Fruit fly (Drosophila melanogaster) whole organism, pupa: ENCODE measurements around the gene BckdhA.
A peak's percentile ranks its signal among the peaks of the same experiment; 100 is the strongest.

Experiments used
- CG10348 ChIP-seq: fragments of 200-800 bp; sonication (Bioruptor generic); IDR thresholded peaks from 2 replicates; pipeline ENCODE4 v1.3.6; 2022; ENCODE audit warnings: missing biosample characterization, missing genetic modification characterization
- CG12605 ChIP-seq: fragments of 200-800 bp; sonication (Bioruptor generic); IDR thresholded peaks from 2 replicates; pipeline ENCODE4 v1.3.6; 2022; ENCODE audit warnings: missing biosample characterization, missing genetic modification characterization
- CG13204 ChIP-seq: fragments of 200-800 bp; sonication (Bioruptor generic); optimal IDR thresholded peaks from 2 replicates; lab custom pipeline; 2018; ENCODE audit warnings: missing biosample characterization, mild to moderate bottlenecking, missing genetic modification characterization, moderate library complexity
- CG14655 ChIP-seq: fragments of 200-800 bp; sonication (Bioruptor generic); optimal IDR thresholded peaks from 3 replicates; lab custom pipeline; 2017; ENCODE audit warnings: mild to moderate bottlenecking, missing biosample characterization, missing genetic modification reagents, missing genetic modification characterization
- CG15710 ChIP-seq: fragments of 200-800 bp; sonication (Bioruptor generic); optimal IDR thresholded peaks from 2 replicates; lab custom pipeline; 2018; ENCODE audit warnings: missing biosample characterization, mild to moderate bottlenecking, missing genetic modification characterization, moderate library complexity
- CG17806 ChIP-seq: fragments of 200-800 bp; sonication (Bioruptor generic); optimal IDR thresholded peaks from 2 replicates; lab custom pipeline; 2018; ENCODE audit warnings: missing biosample characterization, mild to moderate bottlenecking, missing genetic modification characterization, moderate library complexity
- CG32121 ChIP-seq: fragments of 200-800 bp; sonication (Bioruptor generic); IDR thresholded peaks from 2 replicates; pipeline ENCODE4 v1.3.6; 2022; ENCODE audit warnings: missing biosample characterization, missing genetic modification characterization
- CG34367 ChIP-seq: fragments of 200-800 bp; sonication (Bioruptor generic); optimal IDR thresholded peaks from 2 replicates; lab custom pipeline; 2018; ENCODE audit warnings: missing biosample characterization, mild to moderate bottlenecking, missing genetic modification characterization
- CG4496 ChIP-seq: fragments of 200-800 bp; sonication (Bioruptor generic); IDR thresholded peaks from 3 replicates; pipeline ENCODE4 v1.3.6; 2022; ENCODE audit warnings: missing biosample characterization, missing genetic modification characterization
- CG8159 ChIP-seq: fragments of 200-800 bp; sonication (Bioruptor generic); optimal IDR thresholded peaks from 3 replicates; lab custom pipeline; 2018; ENCODE audit warnings: missing biosample characterization, mild to moderate bottlenecking, missing genetic modification characterization, moderate library complexity
- CG8301 ChIP-seq: fragments of 200-800 bp; sonication (Bioruptor generic); optimal IDR thresholded peaks from 2 replicates; lab custom pipeline; 2018; ENCODE audit warnings: missing biosample characterization, mild to moderate bottlenecking, missing genetic modification characterization
- CG9948 ChIP-seq: fragments of 200-800 bp; sonication (Bioruptor generic); optimal IDR thresholded peaks from 2 replicates; lab custom pipeline; 2018; ENCODE audit warnings: missing biosample characterization, mild to moderate bottlenecking, missing genetic modification characterization, moderate library complexity
- D1 ChIP-seq: fragments of 200-800 bp; sonication (Bioruptor generic); optimal IDR thresholded peaks from 2 replicates; lab custom pipeline; 2018; ENCODE audit warnings: missing biosample characterization, mild to moderate bottlenecking, missing genetic modification characterization, moderate library complexity
- EcR ChIP-seq: fragments of 200-800 bp; sonication (Bioruptor generic); optimal IDR thresholded peaks from 3 replicates; lab custom pipeline; 2019; ENCODE audit warnings: missing biosample characterization, missing genetic modification characterization, mild to moderate bottlenecking, moderate library complexity, missing genetic modification reagents
- Ets98B ChIP-seq: fragments of 200-800 bp; sonication (Bioruptor generic); IDR thresholded peaks from 2 replicates; pipeline ENCODE4 v1.3.6; 2022; ENCODE audit warnings: missing biosample characterization, missing genetic modification characterization
- Pif1A ChIP-seq: fragments of 200-800 bp; sonication (Bioruptor generic); optimal IDR thresholded peaks from 3 replicates; lab custom pipeline; 2016; ENCODE audit warnings: missing biosample characterization, missing genetic modification characterization
- Pif1B ChIP-seq: fragments of 200-800 bp; sonication (Bioruptor generic); optimal IDR thresholded peaks from 3 replicates; lab custom pipeline; 2016; ENCODE audit warnings: missing biosample characterization, missing genetic modification characterization
- Snoo ChIP-seq: fragments of 200-800 bp; sonication (Bioruptor generic); optimal IDR thresholded peaks from 3 replicates; lab custom pipeline; 2017; ENCODE audit warnings: missing biosample characterization, mild to moderate bottlenecking, missing genetic modification characterization, inconsistent platforms
- fd96Ca ChIP-seq: fragments of 200-800 bp; sonication (Bioruptor generic); IDR thresholded peaks from 3 replicates; pipeline ENCODE4 v1.3.6; 2022; ENCODE audit warnings: missing biosample characterization, missing genetic modification characterization
- gl ChIP-seq: fragments of 200-800 bp; sonication (Bioruptor generic); optimal IDR thresholded peaks from 2 replicates; lab custom pipeline; 2018; ENCODE audit warnings: missing biosample characterization, mild to moderate bottlenecking, missing genetic modification characterization
- rn ChIP-seq: fragments of 200-800 bp; sonication (Bioruptor generic); IDR thresholded peaks from 2 replicates; pipeline ENCODE4 v1.3.6; 2022; ENCODE audit warnings: missing biosample characterization, missing genetic modification characterization

BckdhA gene

dm6 chr3R:9555334-9555974 is at the start of gene BckdhA, which contains the start of gene CG9386:
BckdhA (plus strand) TSS chr3R:9555785.
CG9386 (minus strand) TSS chr3R:9555408.
- TF ChIP-seq CG8159 (tag; lab: Kevin White, UChicago) (peak; percentile 16), Ets98B (GFP tag; lab: Robert Waterston, UW) (no peak; the same call in 1 of the 2 replicates), Snoo (tag; lab: Kevin White, UChicago) (peak; percentile 23), CG4496 (peak; percentile 39; the same call in 1 of the 3 replicates), CG34367 (tag; lab: Kevin White, UChicago) (no peak), CG32121 (0 out of 2 replicates have a peak, but pooled peaks have one; percentile 10), CG13204 (GFP tag; lab: Kevin White, UChicago) (no peak), Pif1A (GFP tag; lab: Kevin White, UChicago) (no peak)

dm6 chr3R:9510070-9510518 is 45.5 kb upstream of the BckdhA start, which contains the start of gene rump:
rump (minus strand) TSS chr3R:9510324.
- no peak for TF ChIP-seq CG8159 (tag; lab: Kevin White, UChicago)
- no peak for TF ChIP-seq D1 (tag; lab: Kevin White, UChicago)
- TF ChIP-seq Ets98B (GFP tag; lab: Robert Waterston, UW), result no peak
- TF ChIP-seq CG34367 (tag; lab: Kevin White, UChicago), result no peak
- no peak for TF ChIP-seq CG32121

DNA sequence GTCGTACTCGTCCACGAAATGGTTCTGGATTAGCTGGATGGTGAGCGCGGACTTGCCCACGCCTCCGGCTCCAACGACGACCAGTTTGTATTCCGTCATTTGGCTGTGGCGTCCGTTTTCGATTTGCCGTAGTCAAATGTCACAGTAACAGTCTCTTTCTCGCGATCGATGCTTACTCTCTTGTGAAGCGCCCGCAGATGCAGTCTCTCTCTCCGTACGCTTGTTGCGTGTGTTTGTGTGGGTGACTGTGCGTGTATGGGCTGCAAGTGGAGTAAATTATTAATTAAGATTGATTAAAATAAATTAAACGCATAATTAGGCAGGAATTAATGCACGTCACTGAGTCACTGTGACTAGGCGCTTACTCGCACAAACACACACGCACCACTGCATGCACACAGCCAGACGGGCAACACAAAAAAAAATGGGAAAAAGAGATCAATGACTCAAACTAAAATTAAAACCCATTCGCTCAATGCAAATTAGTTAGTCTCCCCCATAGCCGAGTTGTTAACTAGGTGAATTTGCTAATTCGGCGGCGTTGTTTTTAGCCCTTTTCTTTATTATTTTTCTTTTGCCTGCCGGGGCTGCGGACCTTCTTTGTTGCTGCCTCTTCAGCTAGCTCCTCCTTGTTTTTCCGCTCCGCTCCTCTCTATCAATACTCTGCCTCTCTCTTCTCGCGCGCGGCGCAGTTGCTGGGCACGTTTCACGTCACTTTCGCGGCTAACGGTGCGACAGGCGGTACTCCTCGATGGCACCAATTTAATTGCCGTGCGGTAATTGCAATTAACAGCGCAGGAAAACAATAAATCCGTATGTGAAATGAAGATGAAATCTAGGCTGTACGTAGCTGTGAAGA is 43.2 kb upstream of the BckdhA start:
- TF ChIP-seq CG15710 (no peak), EcR (GFP tag; lab: Kevin White, UChicago) (peak; percentile 79)

DNA sequence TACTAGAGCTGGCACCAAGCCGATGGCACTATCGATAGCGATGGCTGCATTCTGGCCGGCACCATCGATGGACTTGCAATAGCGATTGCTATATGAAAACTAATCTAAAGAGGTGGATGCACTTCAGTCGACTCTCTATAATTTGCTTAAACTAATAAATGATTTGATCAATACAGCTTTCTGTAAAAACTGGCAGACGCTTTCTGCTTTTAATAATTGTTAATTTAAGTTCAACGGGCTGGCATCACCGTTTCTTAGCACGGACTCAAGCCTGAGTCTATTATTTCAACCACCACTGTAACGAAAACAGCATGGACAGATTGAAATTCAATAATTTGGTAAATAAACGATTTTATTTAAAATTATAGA is 42.5 kb upstream of the BckdhA start, which contains the start of the genes Ras85D and Rlb1:
Gene Ras85D, minus strand, starts transcription at position 16 of the 369 bp plus-strand sequence.
Gene Rlb1, plus strand, starts transcription at position 276 of the 369 bp plus-strand sequence.
- no peak for TF ChIP-seq Pif1A (GFP tag; lab: Kevin White, UChicago)
- TF ChIP-seq CG8159 (tag; lab: Kevin White, UChicago), result peak; percentile 33
- TF ChIP-seq CG17806, result peak; percentile 19
- TF ChIP-seq CG10348 (GFP tag; lab: Robert Waterston, UW), result no peak
- no peak for TF ChIP-seq CG12605 (GFP tag; lab: Robert Waterston, UW)
- no peak for TF ChIP-seq CG4496
- no peak for TF ChIP-seq fd96Ca (GFP tag; lab: Robert Waterston, UW)
- no peak for TF ChIP-seq D1 (tag; lab: Kevin White, UChicago)
- TF ChIP-seq rn (GFP tag; lab: Robert Waterston, UW), result no peak
- no peak for TF ChIP-seq CG14655
- TF ChIP-seq gl (tag; lab: Kevin White, UChicago), result no peak
- peak; percentile 23 for TF ChIP-seq Snoo (tag; lab: Kevin White, UChicago)
- TF ChIP-seq CG13204 (GFP tag; lab: Kevin White, UChicago), result no peak
- TF ChIP-seq CG34367 (tag; lab: Kevin White, UChicago), result no peak
- peak; percentile 34 for TF ChIP-seq CG15710
- no peak for TF ChIP-seq EcR (GFP tag; lab: Kevin White, UChicago)
- TF ChIP-seq Pif1B (GFP tag; lab: Kevin White, UChicago), result no peak
- TF ChIP-seq Ets98B (GFP tag; lab: Robert Waterston, UW), result no peak
- TF ChIP-seq CG32121, result no peak
- TF ChIP-seq CG9948 (tag; lab: Kevin White, UChicago), result peak; percentile 9
- TF ChIP-seq CG8301, result no peak

DNA sequence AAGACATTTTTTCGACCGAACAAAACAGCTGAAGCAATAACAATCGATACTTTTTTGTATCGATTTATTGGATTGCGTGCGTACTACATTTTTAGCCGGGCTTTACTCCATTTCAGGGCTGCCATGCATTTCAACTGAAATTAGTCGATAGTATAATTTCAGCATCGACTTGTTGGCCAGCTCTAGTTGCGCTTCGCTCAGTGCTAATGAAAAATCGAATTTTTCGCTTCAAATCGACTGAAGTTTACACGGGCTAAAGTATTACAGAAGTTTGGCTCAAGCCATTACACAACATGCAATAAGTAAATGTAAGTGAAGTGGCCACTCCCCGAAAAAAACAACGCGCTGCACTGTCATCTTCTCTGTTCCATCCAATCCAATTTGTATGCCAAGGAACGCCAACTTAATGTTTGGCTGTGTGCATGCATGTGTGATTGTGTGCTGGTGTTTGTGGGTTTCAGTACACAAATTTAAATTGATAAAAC is 39.7 kb upstream of the BckdhA start, which contains the start of the genes mRpL47, CG8176 and Kdm3:
Gene mRpL47, minus strand, starts transcription at position 49 of the 485 bp plus-strand sequence.
Gene CG8176, plus strand, starts transcription at position 148 of the 485 bp plus-strand sequence.
Gene Kdm3, plus strand, starts transcription at position 148 of the 485 bp plus-strand sequence.
- no peak for TF ChIP-seq Pif1B (GFP tag; lab: Kevin White, UChicago)
- TF ChIP-seq CG15710, result peak; percentile 13

- no peak for TF ChIP-seq CG34367 (tag; lab: Kevin White, UChicago)
- TF ChIP-seq CG8301, result no peak
- no peak for TF ChIP-seq CG15710
- TF ChIP-seq Snoo (tag; lab: Kevin White, UChicago), result no peak
- TF ChIP-seq CG4496, result no peak
- TF ChIP-seq CG32121, result no peak
- no peak for TF ChIP-seq CG12605 (GFP tag; lab: Robert Waterston, UW)
- no peak for TF ChIP-seq rn (GFP tag; lab: Robert Waterston, UW)
Observed at dm6 chr3R:9516400-9516852, 39.2 kb upstream of the BckdhA start.
